Fruit fly (Drosophila melanogaster) Kc167 (cell line): Measurements from ENCODE around the gene Fur2.

ENCODE experiments used
- Myc ChIP-seq: fragments of >200 bp; optimal IDR thresholded peaks from 2 replicates; lab custom pipeline; 2017; ENCODE audit warnings: missing external identifiers
- Sin3A ChIP-seq: fragments of >200 bp; optimal IDR thresholded peaks from 2 replicates; lab custom pipeline; 2018; ENCODE audit warnings: missing external identifiers

- no peak for TF ChIP-seq Myc (lab: Kevin White, UChicago)
- TF ChIP-seq Sin3A: no peak
Measured at dm6 chrX:16358670-16359320, 14.1 kb upstream of the Fur2 start, which contains the start of the genes U2af50 and PIG-Q.
